Fruit fly (Drosophila melanogaster) whole organism, embryonic: ENCODE measurements around the gene CG10581.
A peak's percentile ranks its signal among the peaks of the same experiment; 100 is the strongest.

Experiments
- Blimp-1 ChIP-seq: fragments of 200-800 bp; sonication (Bioruptor generic); optimal IDR thresholded peaks from 3 replicates; lab custom pipeline; 2018; ENCODE audit warnings: missing biosample characterization, missing genetic modification characterization, mild to moderate bottlenecking, moderate library complexity, missing genetic modification reagents
- CG10431 ChIP-seq: fragments of 200-800 bp; sonication (Bioruptor generic); optimal IDR thresholded peaks from 3 replicates; lab custom pipeline; 2018; ENCODE audit warnings: missing biosample characterization, mild to moderate bottlenecking, missing genetic modification characterization
- CG11085 ChIP-seq: fragments of 200-800 bp; sonication (Bioruptor generic); IDR thresholded peaks from 2 replicates; pipeline ENCODE4 v1.3.6; 2022; ENCODE audit warnings: missing biosample characterization, missing genetic modification characterization
- CG11560 ChIP-seq: fragments of 200-800 bp; sonication (Bioruptor generic); IDR thresholded peaks from 3 replicates; pipeline ENCODE4 v1.3.6; 2022; ENCODE audit warnings: missing biosample characterization, missing genetic modification characterization
- CG12219 ChIP-seq: fragments of 200-800 bp; sonication (Bioruptor generic); optimal IDR thresholded peaks from 3 replicates; lab custom pipeline; 2018; ENCODE audit warnings: missing biosample characterization, mild to moderate bottlenecking, missing genetic modification characterization
- CG14050 ChIP-seq: fragments of 200-800 bp; sonication (Bioruptor generic); IDR thresholded peaks from 3 replicates; pipeline ENCODE4 v1.3.6; 2022; ENCODE audit warnings: missing biosample characterization, missing genetic modification characterization
- CG1529 ChIP-seq: fragments of 200-800 bp; sonication (Bioruptor generic); optimal IDR thresholded peaks from 3 replicates; lab custom pipeline; 2018; ENCODE audit warnings: missing biosample characterization, missing genetic modification characterization
- CG15514 ChIP-seq: fragments of 200-800 bp; sonication (Bioruptor generic); optimal IDR thresholded peaks from 3 replicates; lab custom pipeline; 2017; ENCODE audit warnings: missing biosample characterization, missing genetic modification characterization, mild to moderate bottlenecking, moderate library complexity, missing genetic modification reagents
- CG15696 ChIP-seq: fragments of 200-800 bp; sonication (Bioruptor generic); optimal IDR thresholded peaks from 2 replicates; lab custom pipeline; 2019; ENCODE audit warnings: missing biosample characterization, mild to moderate bottlenecking, missing genetic modification characterization, moderate library complexity
- CG1602 ChIP-seq: fragments of 200-800 bp; sonication (Bioruptor generic); optimal IDR thresholded peaks from 3 replicates; lab custom pipeline; 2016; ENCODE audit warnings: missing biosample characterization, missing genetic modification characterization
- CG2678 ChIP-seq: fragments of 200-800 bp; sonication (Bioruptor generic); optimal IDR thresholded peaks from 3 replicates; lab custom pipeline; 2019; ENCODE audit warnings: missing biosample characterization, mild to moderate bottlenecking, missing genetic modification characterization, moderate library complexity
- CG30020 ChIP-seq: fragments of 200-800 bp; optimal IDR thresholded peaks from 2 replicates; lab custom pipeline; 2019; ENCODE audit warnings: missing biosample characterization, mild to moderate bottlenecking, missing genetic modification characterization, moderate library complexity
- CG3065 ChIP-seq: fragments of 200-800 bp; sonication (Bioruptor generic); optimal IDR thresholded peaks from 2 replicates; lab custom pipeline; 2016; ENCODE audit warnings: missing biosample characterization, missing genetic modification characterization
- CG32532 ChIP-seq: fragments of 200-800 bp; sonication (Bioruptor generic); IDR thresholded peaks from 2 replicates; pipeline ENCODE4 v1.3.6; 2022; ENCODE audit warnings: missing biosample characterization, missing genetic modification characterization
- CG3407 ChIP-seq: fragments of 200-800 bp; sonication (Bioruptor generic); optimal IDR thresholded peaks from 2 replicates; lab custom pipeline; 2018; ENCODE audit warnings: missing biosample characterization, mild to moderate bottlenecking, missing genetic modification characterization
- CG43689 ChIP-seq: fragments of 200-800 bp; sonication (Bioruptor generic); IDR thresholded peaks from 2 replicates; pipeline ENCODE4 v1.3.6; 2022; ENCODE audit warnings: missing biosample characterization, missing genetic modification characterization
- CG4820 ChIP-seq: fragments of 200-800 bp; sonication (Bioruptor generic); optimal IDR thresholded peaks from 3 replicates; lab custom pipeline; 2016; ENCODE audit warnings: missing biosample characterization, missing genetic modification characterization
- CG6683 ChIP-seq: fragments of 200-800 bp; sonication (Bioruptor generic); optimal IDR thresholded peaks from 2 replicates; lab custom pipeline; 2017; ENCODE audit warnings: missing biosample characterization, mild to moderate bottlenecking, missing genetic modification characterization, missing genetic modification reagents
- CG6791 ChIP-seq: fragments of 200-800 bp; sonication (Bioruptor generic); IDR thresholded peaks from 3 replicates; pipeline ENCODE4 v1.3.6; 2022; ENCODE audit warnings: missing biosample characterization, missing genetic modification characterization; ENCODE audit not compliant: partially characterized antibody
- CG7556 ChIP-seq: fragments of 200-800 bp; sonication (Bioruptor generic); optimal IDR thresholded peaks from 2 replicates; lab custom pipeline; 2017; ENCODE audit warnings: missing biosample characterization, mild to moderate bottlenecking, missing genetic modification characterization
- CG7839 ChIP-seq: fragments of 200-800 bp; sonication (Bioruptor generic); optimal IDR thresholded peaks from 3 replicates; lab custom pipeline; 2018; ENCODE audit warnings: missing biosample characterization, mild to moderate bottlenecking, missing genetic modification characterization, moderate library complexity
- CG7928 ChIP-seq: fragments of 200-800 bp; sonication (Bioruptor generic); optimal IDR thresholded peaks from 2 replicates; lab custom pipeline; 2017; ENCODE audit warnings: missing biosample characterization, mild to moderate bottlenecking, missing genetic modification characterization
- D ChIP-seq, 2 experiments: fragments of 200-800 bp in 1 of 2; fragments of >200 bp in 1 of 2; sonication (Bioruptor generic) in 1 of 2; optimal IDR thresholded peaks; 2 replicates in 1 of 2; 3 replicates in 1 of 2; lab custom pipeline; 2017; ENCODE audit warnings: mild to moderate bottlenecking in 1 of 2, missing biosample characterization in 1 of 2, missing genetic modification characterization in 1 of 2, missing genetic modification reagents in 1 of 2
- Doc2 ChIP-seq: fragments of 200-800 bp; sonication (Bioruptor generic); IDR thresholded peaks from 2 replicates; pipeline ENCODE4 v1.3.6; 2022; ENCODE audit warnings: missing biosample characterization, missing genetic modification characterization
- ERR ChIP-seq: fragments of 200-800 bp; sonication (Bioruptor generic); optimal IDR thresholded peaks from 2 replicates; lab custom pipeline; 2016; ENCODE audit warnings: missing biosample characterization, missing genetic modification characterization
- HLHmδ ChIP-seq: fragments of 200-800 bp; sonication (Bioruptor generic); optimal IDR thresholded peaks from 2 replicates; lab custom pipeline; 2018; ENCODE audit warnings: missing biosample characterization, mild to moderate bottlenecking, missing genetic modification characterization, moderate library complexity
- Hey ChIP-seq: fragments of 200-800 bp; sonication (Bioruptor generic); optimal IDR thresholded peaks from 3 replicates; lab custom pipeline; 2018; ENCODE audit warnings: missing biosample characterization, mild to moderate bottlenecking, missing genetic modification characterization
- HmgZ ChIP-seq: fragments of 200-800 bp; sonication (Bioruptor generic); optimal IDR thresholded peaks from 2 replicates; lab custom pipeline; 2018; ENCODE audit warnings: missing biosample characterization, mild to moderate bottlenecking, missing genetic modification characterization
- Hr39 ChIP-seq: fragments of >200 bp; optimal IDR thresholded peaks from 2 replicates; lab custom pipeline; 2017
- Lim3 ChIP-seq: fragments of 200-800 bp; sonication (Bioruptor generic); IDR thresholded peaks from 2 replicates; pipeline ENCODE4 v1.3.6; 2022; ENCODE audit warnings: missing biosample characterization, missing genetic modification characterization
- Mes4 ChIP-seq: fragments of 200-800 bp; sonication (Bioruptor generic); optimal IDR thresholded peaks from 2 replicates; lab custom pipeline; 2016; ENCODE audit warnings: missing biosample characterization, missing genetic modification characterization
- Nf-YC ChIP-seq: fragments of 200-800 bp; optimal IDR thresholded peaks from 3 replicates; lab custom pipeline; 2019; ENCODE audit warnings: missing biosample characterization, mild to moderate bottlenecking, missing genetic modification characterization, moderate library complexity
- Optix ChIP-seq: fragments of 200-800 bp; sonication (Bioruptor generic); IDR thresholded peaks from 3 replicates; pipeline ENCODE4 v1.3.6; 2022; ENCODE audit warnings: missing biosample characterization, missing genetic modification characterization
- Six4 ChIP-seq: fragments of 200-800 bp; sonication (Bioruptor generic); optimal IDR thresholded peaks from 2 replicates; lab custom pipeline; 2016; ENCODE audit warnings: missing biosample characterization, missing genetic modification characterization
- Sox100B ChIP-seq: fragments of 200-800 bp; sonication (Bioruptor generic); optimal IDR thresholded peaks from 3 replicates; lab custom pipeline; 2018; ENCODE audit warnings: missing biosample characterization, mild to moderate bottlenecking, missing genetic modification characterization
- ase ChIP-seq: fragments of 200-800 bp; sonication (Bioruptor generic); IDR thresholded peaks from 3 replicates; pipeline ENCODE4 v1.3.6; 2022; ENCODE audit warnings: missing biosample characterization, missing genetic modification characterization
- bcd ChIP-seq: fragments of 200-800 bp; sonication (Bioruptor generic); optimal IDR thresholded peaks from 2 replicates; lab custom pipeline; 2017; ENCODE audit warnings: missing biosample characterization, mild to moderate bottlenecking, missing genetic modification characterization
- corto ChIP-seq: fragments of 200-800 bp; sonication (Bioruptor generic); optimal IDR thresholded peaks from 2 replicates; lab custom pipeline; 2016; ENCODE audit warnings: missing biosample characterization, mild to moderate bottlenecking, missing genetic modification characterization, moderate library complexity
- crc ChIP-seq: fragments of 200-800 bp; sonication (Bioruptor generic); optimal IDR thresholded peaks from 2 replicates; lab custom pipeline; 2016; ENCODE audit warnings: missing biosample characterization, missing genetic modification characterization
- dati ChIP-seq: fragments of 200-800 bp; sonication (Bioruptor generic); IDR thresholded peaks from 2 replicates; pipeline ENCODE4 v1.3.6; 2022; ENCODE audit warnings: missing biosample characterization, missing genetic modification characterization
- exex ChIP-seq: fragments of 200-800 bp; sonication (Bioruptor generic); optimal IDR thresholded peaks from 4 replicates; lab custom pipeline; 2018; ENCODE audit warnings: missing biosample characterization, mild to moderate bottlenecking, missing genetic modification characterization, moderate library complexity
- grn ChIP-seq: fragments of 200-800 bp; sonication (Bioruptor generic); optimal IDR thresholded peaks from 3 replicates; lab custom pipeline; 2017; ENCODE audit warnings: missing biosample characterization, missing genetic modification characterization
- ken ChIP-seq: fragments of 200-800 bp; sonication (Bioruptor generic); IDR thresholded peaks from 3 replicates; pipeline ENCODE4 v1.3.6; 2022; ENCODE audit warnings: missing biosample characterization, missing genetic modification characterization
- mam ChIP-seq: fragments of 200-800 bp; sonication (Bioruptor generic); optimal IDR thresholded peaks from 3 replicates; lab custom pipeline; 2016; ENCODE audit warnings: missing biosample characterization, missing genetic modification characterization
- org-1 ChIP-seq: fragments of 200-800 bp; sonication (Bioruptor generic); optimal IDR thresholded peaks from 2 replicates; lab custom pipeline; 2017; ENCODE audit warnings: missing biosample characterization, missing genetic modification characterization
- pfk ChIP-seq: fragments of 200-800 bp; sonication (Bioruptor generic); optimal IDR thresholded peaks from 2 replicates; lab custom pipeline; 2018; ENCODE audit warnings: missing biosample characterization, mild to moderate bottlenecking, missing genetic modification characterization, moderate library complexity
- pita ChIP-seq: fragments of 200-800 bp; sonication (Bioruptor generic); optimal IDR thresholded peaks from 2 replicates; lab custom pipeline; 2017; ENCODE audit warnings: missing biosample characterization, mild to moderate bottlenecking, missing genetic modification characterization
- tap ChIP-seq: fragments of 200-800 bp; optimal IDR thresholded peaks from 3 replicates; lab custom pipeline; 2019; ENCODE audit warnings: missing biosample characterization, mild to moderate bottlenecking, missing genetic modification characterization, moderate library complexity
- zfh2 ChIP-seq: fragments of 200-800 bp; sonication (Bioruptor generic); optimal IDR thresholded peaks from 2 replicates; lab custom pipeline; 2016; ENCODE audit warnings: missing biosample characterization, missing genetic modification characterization

Gene CG10581

dm6 chr3L:21026025-21026916, 7.7 kb downstream of the CG10581 start (continued):
- TF ChIP-seq Doc2 (no peak), CG43689 (GFP tag; lab: Robert Waterston, UW) (no peak), CG1602 (no peak), exex (no peak), D (optimal IDR thresholded peaks at IDR 0.05; lab: Kevin White, UChicago) (no peak), D (GFP tag; optimal IDR thresholded peaks at IDR 0.05; lab: Kevin White, UChicago) (peak; percentile 1), Hey (tag; lab: Kevin White, UChicago) (no peak), CG10431 (GFP tag; lab: Kevin White, UChicago) (peak; percentile 99), CG7928 (GFP tag; lab: Kevin White, UChicago) (no peak), HLHmδ (GFP tag; lab: Kevin White, UChicago) (no peak), pita (GFP tag; lab: Kevin White, UChicago) (no peak), Six4 (GFP tag; lab: Kevin White, UChicago) (no peak), CG1529 (GFP tag; lab: Kevin White, UChicago) (no peak), ken (GFP tag; lab: Robert Waterston, UW) (no peak), CG7556 (GFP tag; lab: Kevin White, UChicago) (no peak), Optix (GFP tag; lab: Robert Waterston, UW) (0 out of 3 replicates have a peak, but pooled peaks have one; percentile 22), dati (GFP tag; lab: Robert Waterston, UW) (no peak), tap (tag; lab: Kevin White, UChicago) (no peak), CG7839 (tag; lab: Kevin White, UChicago) (peak; percentile 32), CG4820 (GFP tag; lab: Kevin White, UChicago) (no peak), org-1 (GFP tag; lab: Kevin White, UChicago) (no peak), Mes4 (GFP tag; lab: Kevin White, UChicago) (no peak), pfk (GFP tag; lab: Kevin White, UChicago) (no peak), CG14050 (no peak), corto (GFP tag; lab: Kevin White, UChicago) (peak; percentile 63), CG15514 (no peak), CG12219 (GFP tag; lab: Kevin White, UChicago) (no peak), ase (GFP tag; lab: Robert Waterston, UW) (no peak), CG30020 (tag; lab: Kevin White, UChicago) (no peak), CG32532 (peak; percentile 53; the same call in 1 of the 2 replicates), crc (no peak), Sox100B (GFP tag; lab: Kevin White, UChicago) (no peak), Blimp-1 (GFP tag; lab: Kevin White, UChicago) (no peak), Nf-YC (no peak), bcd (GFP tag; lab: Kevin White, UChicago) (no peak), zfh2 (GFP tag; lab: Kevin White, UChicago) (no peak), HmgZ (no peak), CG11560 (no peak), CG3065 (no peak), CG6683 (GFP tag; lab: Kevin White, UChicago) (no peak), CG11085 (GFP tag; lab: Robert Waterston, UW) (no peak), CG6791 (GFP tag; lab: Robert Waterston, UW) (peak; percentile 63; the same call in 1 of the 3 replicates), Hr39 (lab: Kevin White, UChicago) (no peak), CG3407 (GFP tag; lab: Kevin White, UChicago) (no peak), mam (GFP tag; lab: Kevin White, UChicago) (no peak), grn (GFP tag; lab: Kevin White, UChicago) (peak; percentile 54), CG2678 (tag; lab: Kevin White, UChicago) (peak; percentile 31), ERR (GFP tag; lab: Kevin White, UChicago) (no peak), CG15696 (tag; lab: Kevin White, UChicago) (no peak), Lim3 (GFP tag; lab: Robert Waterston, UW) (no peak)
